Worm (Caenorhabditis elegans) whole organism, L3 larva: ENCODE measurements around the gene ncs-3.

Source experiments
- ama-1 ChIP-seq: fragments of 150-350 bp; optimal IDR thresholded peaks from 2 replicates; lab custom pipeline; 2018
- elt-2 ChIP-seq: sonication (generic microtip); optimal IDR thresholded peaks from 2 replicates; lab custom pipeline; 2016; ENCODE audit warnings: missing genetic modification reagents, mild to moderate bottlenecking, missing genetic modification characterization, missing compliant biosample characterization
- fos-1 ChIP-seq: fragments of 150-350 bp; optimal IDR thresholded peaks from 2 replicates; lab custom pipeline; 2014; ENCODE audit warnings: missing biosample characterization, missing genetic modification characterization
- lin-15B ChIP-seq: fragments of 150-350 bp; optimal IDR thresholded peaks from 2 replicates; lab custom pipeline; 2014; ENCODE audit warnings: missing biosample characterization, missing genetic modification characterization
- nhr-11 ChIP-seq: fragments of 150-350 bp; optimal IDR thresholded peaks from 2 replicates; lab custom pipeline; 2014; ENCODE audit warnings: missing biosample characterization, missing genetic modification characterization
- nhr-237 ChIP-seq: fragments of 150-350 bp; optimal IDR thresholded peaks from 2 replicates; lab custom pipeline; 2014; ENCODE audit warnings: missing biosample characterization, missing genetic modification characterization
- nhr-25 ChIP-seq: sonication (generic microtip); optimal IDR thresholded peaks from 2 replicates; lab custom pipeline; 2017; ENCODE audit warnings: missing biosample characterization, missing genetic modification characterization
- nhr-76 ChIP-seq: fragments of 150-350 bp; sonication (generic microtip); optimal IDR thresholded peaks from 5 replicates; lab custom pipeline; 2014; ENCODE audit warnings: missing biosample characterization, missing genetic modification characterization
- pqm-1 ChIP-seq: fragments of 150-350 bp; optimal IDR thresholded peaks from 2 replicates; lab custom pipeline; 2017; ENCODE audit warnings: missing biosample characterization, missing genetic modification characterization, inconsistent platforms
- skn-1 ChIP-seq: fragments of 150-350 bp; optimal IDR thresholded peaks from 2 replicates; lab custom pipeline; 2014; ENCODE audit warnings: missing biosample characterization, missing genetic modification characterization
- unc-39 ChIP-seq: sonication (generic microtip); optimal IDR thresholded peaks from 4 replicates; lab custom pipeline; 2017; ENCODE audit warnings: missing biosample characterization, missing genetic modification characterization
- unc-62 ChIP-seq: fragments of 150-350 bp; sonication (generic microtip); optimal IDR thresholded peaks from 4 replicates; lab custom pipeline; 2014; ENCODE audit warnings: missing biosample characterization, missing genetic modification reagents, missing genetic modification characterization

DNA sequence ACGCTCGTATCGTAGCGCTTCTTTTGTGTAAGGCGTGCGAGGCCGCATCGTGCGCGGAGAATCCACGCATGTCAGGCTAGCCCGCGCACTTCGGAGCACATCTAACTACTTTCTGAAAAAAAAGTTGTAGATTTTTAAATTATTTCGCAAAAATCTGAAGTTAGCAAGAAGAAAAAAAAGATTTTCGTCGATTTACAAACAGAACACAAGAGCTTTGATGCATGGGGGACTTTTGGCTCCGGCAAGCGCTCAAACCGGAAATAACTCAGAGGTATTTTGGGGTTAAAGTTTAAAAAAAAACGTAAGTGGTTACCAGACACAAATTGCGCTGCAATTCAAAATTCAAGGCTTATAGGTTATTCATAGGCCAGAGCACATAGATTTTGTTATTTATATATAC lies 36.4 kb upstream of the ncs-3 start, which contains the start of the genes F55A4.13 and nlf-1:
- TF ChIP-seq nhr-25 (tag; lab: Kevin White, UChicago) (no peak), lin-15B (no peak), elt-2 (tag; lab: Kevin White, UChicago) (no peak), pqm-1 (tag; lab: Kevin White, UChicago) (no peak), unc-39 (no peak), nhr-76 (tag; lab: Kevin White, UChicago) (no peak), fos-1 (tag; lab: Kevin White, UChicago) (no peak), ama-1 (lab: Kevin White, UChicago) (no peak), skn-1 (tag; lab: Kevin White, UChicago) (no peak), nhr-11 (tag; lab: Kevin White, UChicago) (no peak), unc-62 (GFP tag; lab: Kevin White, UChicago) (no peak), nhr-237 (tag; lab: Kevin White, UChicago) (no peak)
